Worm (Caenorhabditis elegans) whole organism, L1 larva: ENCODE results near the gene T05C1.2.

Experiments
- ceh-82 ChIP-seq, 3 experiments: fragments of 150-350 bp in 1 of 3; sonication (generic microtip) in 2 of 3; optimal IDR thresholded peaks; 2 replicates each; lab custom pipeline; 2014 to 2017; ENCODE audit warnings: missing biosample characterization in 3 of 3, missing genetic modification characterization in 3 of 3
- lin-13 ChIP-seq: fragments of 150-350 bp; optimal IDR thresholded peaks from 2 replicates; lab custom pipeline; 2014; ENCODE audit warnings: missing biosample characterization, missing genetic modification reagents, missing genetic modification characterization
- nhr-76 ChIP-seq: sonication (generic microtip); optimal IDR thresholded peaks from 2 replicates; lab custom pipeline; 2017; ENCODE audit warnings: missing biosample characterization, missing genetic modification characterization
- snu-23 ChIP-seq: sonication (generic microtip); optimal IDR thresholded peaks from 2 replicates; lab custom pipeline; 2016; ENCODE audit warnings: missing genetic modification characterization, missing compliant biosample characterization
- ztf-11 ChIP-seq, 2 experiments: sonication (generic microtip); optimal IDR thresholded peaks; 2 replicates each; lab custom pipeline; 2016 to 2017; ENCODE audit warnings: missing genetic modification characterization in 2 of 2, missing biosample characterization in 1 of 2, missing compliant biosample characterization in 1 of 2

- TF ChIP-seq lin-13 (GFP tag; lab: Kevin White, UChicago) (no peak), snu-23 (no peak), nhr-76 (tag; lab: Kevin White, UChicago) (no peak), ztf-11 (tag; optimal IDR thresholded peaks at IDR 0.05; lab: Kevin White, UChicago) (no peak), ceh-82 (tag; optimal IDR thresholded peaks at IDR 0.05; lab: Kevin White, UChicago) (no peak)
Measured at ce11 chrII:4490729-4491128, 8.8 kb upstream of the T05C1.2 start, which contains the start of gene T05C1.5.
